Worm (Caenorhabditis elegans) whole organism, young adult: ENCODE results near the gene ZK945.4.

Experiments used
- B0261.1 ChIP-seq: sonication (generic microtip); optimal IDR thresholded peaks from 2 replicates; lab custom pipeline; 2016; ENCODE audit warnings: mild to moderate bottlenecking, missing genetic modification characterization, moderate library complexity, missing compliant biosample characterization
- K12H6.12 ChIP-seq: fragments of 200-800 bp; sonication (Bioruptor generic); optimal IDR thresholded peaks from 2 replicates; lab custom pipeline; 2018; ENCODE audit warnings: mild to moderate bottlenecking, missing genetic modification characterization, missing compliant biosample characterization
- Y95B8A.8 ChIP-seq: fragments of 200-800 bp; sonication (Bioruptor generic); IDR thresholded peaks from 2 replicates; pipeline ENCODE4 v1.3.6; 2022; ENCODE audit warnings: missing genetic modification reagents, missing genetic modification characterization, missing compliant biosample characterization
- ZK185.1 ChIP-seq: sonication (generic microtip); optimal IDR thresholded peaks from 2 replicates; lab custom pipeline; 2016; ENCODE audit warnings: mild to moderate bottlenecking, missing genetic modification characterization, missing compliant biosample characterization; ENCODE audit not compliant: poor library complexity, severe bottlenecking
- ama-1 ChIP-seq, 3 experiments: fragments of 150-350 bp in 1 of 3; sonication (generic microtip) in 2 of 3; optimal IDR thresholded peaks; 2 replicates each; lab custom pipeline; 2014 to 2018; ENCODE audit warnings: missing biosample characterization in 2 of 3, missing genetic modification characterization in 2 of 3, missing genetic modification reagents in 2 of 3
- dpl-1 ChIP-seq: fragments of 150-350 bp; optimal IDR thresholded peaks from 2 replicates; lab custom pipeline; 2014; ENCODE audit warnings: missing biosample characterization, missing genetic modification reagents, missing genetic modification characterization
- egl-44 ChIP-seq: fragments of 200-800 bp; sonication (Bioruptor generic); IDR thresholded peaks from 2 replicates; pipeline ENCODE4 v1.3.6; 2022; ENCODE audit warnings: missing genetic modification reagents, missing genetic modification characterization, missing compliant biosample characterization
- fkh-3 ChIP-seq: sonication (generic microtip); optimal IDR thresholded peaks from 2 replicates; lab custom pipeline; 2016; ENCODE audit warnings: mild to moderate bottlenecking, missing genetic modification characterization, missing compliant biosample characterization
- lin-40 ChIP-seq: sonication (generic microtip); optimal IDR thresholded peaks from 2 replicates; lab custom pipeline; 2016; ENCODE audit warnings: missing genetic modification characterization, mild to moderate bottlenecking, missing compliant biosample characterization, missing genotype, missing genetic modification reagents
- pha-4 ChIP-seq: fragments of 150-350 bp; sonication (generic microtip); optimal IDR thresholded peaks from 2 replicates; lab custom pipeline; 2014; ENCODE audit warnings: missing biosample characterization, missing genetic modification reagents, missing genetic modification characterization
- rcor-1 ChIP-seq: fragments of 200-800 bp; sonication (Bioruptor generic); IDR thresholded peaks from 2 replicates; pipeline ENCODE4 v1.3.6; 2022; ENCODE audit warnings: missing genetic modification reagents, missing genetic modification characterization, missing compliant biosample characterization
- tbp1 ChIP-seq: fragments of 200-800 bp; sonication (Bioruptor generic); optimal IDR thresholded peaks from 2 replicates; lab custom pipeline; 2018; ENCODE audit warnings: mild to moderate bottlenecking, missing genetic modification characterization, missing compliant biosample characterization
- unc-130 ChIP-seq: sonication (generic microtip); optimal IDR thresholded peaks from 2 replicates; lab custom pipeline; 2016; ENCODE audit warnings: missing genetic modification reagents, missing genetic modification characterization, missing compliant biosample characterization
- ztf-3 ChIP-seq: fragments of 200-800 bp; sonication (Bioruptor generic); optimal IDR thresholded peaks from 2 replicates; lab custom pipeline; 2018; ENCODE audit warnings: mild to moderate bottlenecking, missing genetic modification characterization, missing compliant biosample characterization

DNA sequence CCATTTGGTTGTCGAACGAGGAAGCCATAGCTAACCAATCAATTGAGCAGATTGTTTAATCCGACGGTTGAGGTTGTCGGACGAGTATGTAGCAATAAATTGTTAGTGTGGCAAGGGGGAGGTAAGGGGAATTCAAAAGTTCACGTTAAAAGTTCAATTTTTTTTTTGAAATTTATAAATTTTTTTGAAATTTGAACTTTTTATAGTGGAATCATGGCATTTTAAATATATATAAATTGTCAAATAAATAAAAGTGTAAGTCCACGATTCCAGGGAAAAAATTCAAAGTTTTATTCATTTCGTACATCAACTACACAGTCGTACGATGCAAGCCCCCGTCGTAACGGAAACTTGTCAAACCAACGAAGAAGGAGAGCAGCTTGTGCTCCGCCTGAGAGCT lies 2.9 kb upstream of the ZK945.4 start, which contains the start of the genes ZK945.7 and ZK945.8:
- no peak for TF ChIP-seq pha-4 (tag; lab: Kevin White, UChicago)
- no peak for TF ChIP-seq egl-44 (GFP tag; lab: Robert Waterston, UW)
- no peak for TF ChIP-seq tbp1 (GFP tag; lab: Kevin White, UChicago)
- no peak for TF ChIP-seq K12H6.12 (tag; lab: Kevin White, UChicago)
- no peak for TF ChIP-seq dpl-1
- no peak for TF ChIP-seq unc-130 (GFP tag; lab: Kevin White, UChicago)
- no peak for TF ChIP-seq ztf-3 (GFP tag; lab: Kevin White, UChicago)
- TF ChIP-seq lin-40 (tag; lab: Kevin White, UChicago) = no peak
- TF ChIP-seq rcor-1 (GFP tag; lab: Robert Waterston, UW) = no peak
- TF ChIP-seq Y95B8A.8 (GFP tag; lab: Robert Waterston, UW) = no peak
- no peak for TF ChIP-seq B0261.1 (tag; lab: Kevin White, UChicago)
- TF ChIP-seq ZK185.1 (tag; lab: Kevin White, UChicago) = no peak
- TF ChIP-seq ama-1 (optimal IDR thresholded peaks at IDR 0.05; lab: Kevin White, UChicago) = no peak
- no peak for TF ChIP-seq ama-1 (GFP tag; optimal IDR thresholded peaks at IDR 0.05; lab: Kevin White, UChicago)
- no peak for TF ChIP-seq fkh-3 (tag; lab: Kevin White, UChicago)
